Worm (Caenorhabditis elegans) whole organism, young adult: ENCODE measurements around the gene vars-1.

Experiments
- F57C9.4 ChIP-seq: sonication (generic microtip); optimal IDR thresholded peaks from 2 replicates; lab custom pipeline; 2017; ENCODE audit warnings: mild to moderate bottlenecking, missing genetic modification characterization, missing compliant biosample characterization
- unc-62 ChIP-seq: fragments of 150-350 bp; optimal IDR thresholded peaks from 2 replicates; lab custom pipeline; 2014; ENCODE audit warnings: missing biosample characterization, missing genetic modification reagents, missing genetic modification characterization

DNA sequence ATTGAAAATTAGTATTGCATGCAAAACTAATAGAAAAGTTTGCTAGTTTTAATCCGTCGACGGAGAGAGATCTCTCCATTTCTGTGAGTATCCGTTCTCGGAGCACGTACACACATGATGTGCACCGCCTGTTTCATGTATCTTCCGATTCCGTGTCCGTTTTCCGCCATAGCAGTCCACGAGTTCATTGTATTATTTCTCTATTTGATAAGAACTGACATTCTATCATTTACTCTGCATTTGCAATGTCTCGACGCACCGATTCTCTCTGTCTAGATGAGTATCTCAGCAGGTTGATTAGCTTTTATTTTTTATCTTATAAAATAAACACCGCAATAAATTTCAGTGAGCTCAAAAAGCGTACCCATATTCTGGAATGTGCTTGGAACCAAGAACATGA lies 12.3 kb upstream of the vars-1 start:
- TF ChIP-seq unc-62 (GFP tag; lab: Kevin White, UChicago) (no peak), F57C9.4 (no peak)
